Worm (Caenorhabditis elegans) whole organism, L3 larva: ENCODE measurements around the gene clec-72.

ENCODE experiments used
- ama-1 ChIP-seq: fragments of 150-350 bp; optimal IDR thresholded peaks from 2 replicates; lab custom pipeline; 2018
- ceh-9 ChIP-seq: sonication (generic microtip); optimal IDR thresholded peaks from 2 replicates; lab custom pipeline; 2018; ENCODE audit warnings: missing biosample characterization, missing genetic modification characterization
- egl-27 ChIP-seq: sonication (generic microtip); optimal IDR thresholded peaks from 4 replicates; lab custom pipeline; 2017; ENCODE audit warnings: missing biosample characterization, missing genetic modification reagents, missing genetic modification characterization
- egl-5 ChIP-seq: fragments of 150-350 bp; optimal IDR thresholded peaks from 2 replicates; lab custom pipeline; 2017; ENCODE audit warnings: missing biosample characterization, missing genetic modification reagents, missing genetic modification characterization, inconsistent platforms
- elt-1 ChIP-seq: fragments of 150-350 bp; optimal IDR thresholded peaks from 2 replicates; lab custom pipeline; 2014; ENCODE audit warnings: missing biosample characterization, missing genetic modification characterization
- elt-2 ChIP-seq: sonication (generic microtip); optimal IDR thresholded peaks from 2 replicates; lab custom pipeline; 2016; ENCODE audit warnings: missing genetic modification reagents, mild to moderate bottlenecking, missing genetic modification characterization, missing compliant biosample characterization
- elt-3 ChIP-seq, 3 experiments: fragments of 150-350 bp in 1 of 3; sonication (generic microtip) in 2 of 3; optimal IDR thresholded peaks; 2 replicates in 2 of 3; 4 replicates in 1 of 3; lab custom pipeline; 2014 to 2017; ENCODE audit warnings: missing biosample characterization in 3 of 3, missing genetic modification characterization in 3 of 3
- fkh-10 ChIP-seq: sonication (generic microtip); optimal IDR thresholded peaks from 2 replicates; lab custom pipeline; 2017; ENCODE audit warnings: missing biosample characterization, missing genetic modification reagents, missing genetic modification characterization
- fos-1 ChIP-seq: fragments of 150-350 bp; optimal IDR thresholded peaks from 2 replicates; lab custom pipeline; 2014; ENCODE audit warnings: missing biosample characterization, missing genetic modification characterization
- jun-1 ChIP-seq: fragments of 150-350 bp; optimal IDR thresholded peaks from 2 replicates; lab custom pipeline; 2014; ENCODE audit warnings: missing biosample characterization, missing genetic modification reagents, missing genetic modification characterization
- lin-15B ChIP-seq: fragments of 150-350 bp; optimal IDR thresholded peaks from 2 replicates; lab custom pipeline; 2014; ENCODE audit warnings: missing biosample characterization, missing genetic modification characterization
- lin-39 ChIP-seq: fragments of 150-350 bp; optimal IDR thresholded peaks from 2 replicates; lab custom pipeline; 2018; ENCODE audit warnings: missing biosample characterization, missing genetic modification reagents, missing genetic modification characterization
- lsy-12 ChIP-seq: sonication (generic microtip); optimal IDR thresholded peaks from 2 replicates; lab custom pipeline; 2016; ENCODE audit warnings: mild to moderate bottlenecking, missing genetic modification characterization, missing compliant biosample characterization
- mdl-1 ChIP-seq: fragments of 150-350 bp; optimal IDR thresholded peaks from 2 replicates; lab custom pipeline; 2014; ENCODE audit warnings: missing biosample characterization, missing genetic modification characterization
- nhr-11 ChIP-seq: fragments of 150-350 bp; optimal IDR thresholded peaks from 2 replicates; lab custom pipeline; 2014; ENCODE audit warnings: missing biosample characterization, missing genetic modification characterization
- nhr-12 ChIP-seq: fragments of 150-350 bp; optimal IDR thresholded peaks from 2 replicates; lab custom pipeline; 2014; ENCODE audit warnings: missing biosample characterization, missing genetic modification characterization
- nhr-23 ChIP-seq: fragments of 150-350 bp; optimal IDR thresholded peaks from 2 replicates; lab custom pipeline; 2014; ENCODE audit warnings: missing biosample characterization, missing genetic modification reagents, missing genetic modification characterization
- nhr-237 ChIP-seq: fragments of 150-350 bp; optimal IDR thresholded peaks from 2 replicates; lab custom pipeline; 2014; ENCODE audit warnings: missing biosample characterization, missing genetic modification characterization
- nhr-25 ChIP-seq: sonication (generic microtip); optimal IDR thresholded peaks from 2 replicates; lab custom pipeline; 2017; ENCODE audit warnings: missing biosample characterization, missing genetic modification characterization
- nhr-28 ChIP-seq: fragments of 150-350 bp; optimal IDR thresholded peaks from 2 replicates; lab custom pipeline; 2014; ENCODE audit warnings: missing biosample characterization, missing genetic modification characterization
- nhr-43 ChIP-seq: sonication (generic microtip); optimal IDR thresholded peaks from 2 replicates; lab custom pipeline; 2016; ENCODE audit warnings: mild to moderate bottlenecking, missing genetic modification characterization, missing compliant biosample characterization; ENCODE audit not compliant: poor library complexity, severe bottlenecking
- nhr-76 ChIP-seq: fragments of 150-350 bp; sonication (generic microtip); optimal IDR thresholded peaks from 5 replicates; lab custom pipeline; 2014; ENCODE audit warnings: missing biosample characterization, missing genetic modification characterization
- nhr-77 ChIP-seq: fragments of 150-350 bp; optimal IDR thresholded peaks from 2 replicates; lab custom pipeline; 2014; ENCODE audit warnings: missing biosample characterization, missing genetic modification characterization
- pha-4 ChIP-seq: fragments of 150-350 bp; optimal IDR thresholded peaks from 2 replicates; lab custom pipeline; 2014; ENCODE audit warnings: missing biosample characterization, missing genetic modification reagents, missing genetic modification characterization
- pqm-1 ChIP-seq: fragments of 150-350 bp; optimal IDR thresholded peaks from 2 replicates; lab custom pipeline; 2017; ENCODE audit warnings: missing biosample characterization, missing genetic modification characterization, inconsistent platforms
- skn-1 ChIP-seq: fragments of 150-350 bp; optimal IDR thresholded peaks from 2 replicates; lab custom pipeline; 2014; ENCODE audit warnings: missing biosample characterization, missing genetic modification characterization
- snpc-4 ChIP-seq: fragments of 150-350 bp; optimal IDR thresholded peaks from 2 replicates; lab custom pipeline; 2014; ENCODE audit warnings: missing biosample characterization, missing genetic modification characterization
- unc-39 ChIP-seq: sonication (generic microtip); optimal IDR thresholded peaks from 4 replicates; lab custom pipeline; 2017; ENCODE audit warnings: missing biosample characterization, missing genetic modification characterization
- unc-62 ChIP-seq: fragments of 150-350 bp; sonication (generic microtip); optimal IDR thresholded peaks from 4 replicates; lab custom pipeline; 2014; ENCODE audit warnings: missing biosample characterization, missing genetic modification reagents, missing genetic modification characterization
- zag-1 ChIP-seq: fragments of 150-350 bp; optimal IDR thresholded peaks from 2 replicates; lab custom pipeline; 2014; ENCODE audit warnings: missing biosample characterization, missing genetic modification characterization

Gene clec-72

DNA sequence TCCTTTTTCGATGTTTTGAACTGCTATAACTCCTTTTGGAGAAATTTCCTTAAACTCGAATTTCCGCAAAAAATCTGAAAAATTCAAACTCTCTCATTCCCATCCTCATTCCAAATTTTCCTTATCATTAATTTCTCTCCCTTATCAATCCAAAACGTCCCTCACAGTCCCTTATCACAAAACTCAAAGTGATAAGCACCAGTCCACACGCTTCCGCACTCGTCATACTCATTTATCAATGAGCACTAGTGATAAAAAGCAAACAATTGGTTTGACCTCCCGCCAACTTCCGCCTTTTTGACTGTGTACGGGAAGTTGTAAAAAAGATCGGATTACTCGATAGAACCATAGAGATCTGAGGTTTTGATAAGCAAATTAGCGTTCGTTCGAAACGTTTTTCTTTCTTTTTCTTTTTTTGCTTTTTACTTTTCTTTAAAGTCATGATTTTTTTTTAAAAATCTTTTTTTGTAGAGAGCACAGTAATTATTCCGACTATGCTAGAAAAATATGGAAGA, 44.1 kb downstream of the clec-72 start, which contains the start of gene clec-78:
Gene clec-78 (plus strand): TSS at position 465 of the 515 bp plus-strand sequence.
- no peak for TF ChIP-seq nhr-237 (tag; lab: Kevin White, UChicago)
- TF ChIP-seq lin-15B, result no peak
- no peak for TF ChIP-seq snpc-4 (tag; lab: Kevin White, UChicago)
- peak; percentile 99 for TF ChIP-seq jun-1 (tag; lab: Kevin White, UChicago)
- TF ChIP-seq lin-39 (tag; lab: Kevin White, UChicago), result no peak
- TF ChIP-seq fkh-10 (GFP tag; lab: Kevin White, UChicago), result no peak
- TF ChIP-seq nhr-23 (tag; lab: Kevin White, UChicago), result no peak
- peak; percentile 98 for TF ChIP-seq pqm-1
- TF ChIP-seq ceh-9 (tag; lab: Kevin White, UChicago), result no peak
- no peak for TF ChIP-seq nhr-11 (tag; lab: Kevin White, UChicago)
- TF ChIP-seq nhr-43 (tag; lab: Kevin White, UChicago), result no peak
- TF ChIP-seq unc-39 (tag; lab: Kevin White, UChicago), result no peak
- no peak for TF ChIP-seq egl-27 (tag; lab: Kevin White, UChicago)
- TF ChIP-seq lsy-12 (tag; lab: Kevin White, UChicago), result no peak
- TF ChIP-seq unc-62, result no peak
- TF ChIP-seq nhr-77 (tag; lab: Kevin White, UChicago), result no peak
- TF ChIP-seq nhr-28 (tag; lab: Kevin White, UChicago), result no peak
- TF ChIP-seq elt-2 (tag; lab: Kevin White, UChicago), result peak; percentile 100
- TF ChIP-seq pha-4, result peak; percentile 55
- TF ChIP-seq fos-1, result peak; percentile 60
- TF ChIP-seq nhr-76 (tag; lab: Kevin White, UChicago), result no peak
- TF ChIP-seq mdl-1 (tag; lab: Kevin White, UChicago), result no peak

DNA sequence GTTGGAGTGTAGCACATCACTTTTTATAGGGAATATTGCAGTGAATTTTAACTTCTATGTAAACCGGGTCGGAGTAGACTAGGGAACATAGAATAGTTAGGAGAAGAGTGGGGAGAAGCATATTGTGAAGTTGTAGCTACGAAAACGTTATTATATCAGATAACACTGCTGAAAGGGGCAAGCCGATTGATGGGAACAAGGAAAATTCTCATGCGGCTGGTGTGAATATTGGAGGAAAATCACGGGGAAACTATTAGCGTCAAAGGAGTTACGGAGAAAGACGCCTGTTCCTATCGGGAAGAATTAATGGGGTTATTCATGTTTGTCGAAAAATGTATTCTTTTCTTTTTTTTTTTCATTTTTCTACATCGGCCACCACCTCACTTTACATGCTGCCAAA, 48.7 kb downstream of the clec-72 start, which contains the start of gene F47C12.6:
Gene F47C12.6 (minus strand): TSS at position 101 of the 400 bp plus-strand sequence.
- TF ChIP-seq nhr-12 (tag; lab: Kevin White, UChicago) (no peak), pha-4 (no peak), ceh-9 (tag; lab: Kevin White, UChicago) (no peak), egl-5 (tag; lab: Kevin White, UChicago) (no peak)

DNA sequence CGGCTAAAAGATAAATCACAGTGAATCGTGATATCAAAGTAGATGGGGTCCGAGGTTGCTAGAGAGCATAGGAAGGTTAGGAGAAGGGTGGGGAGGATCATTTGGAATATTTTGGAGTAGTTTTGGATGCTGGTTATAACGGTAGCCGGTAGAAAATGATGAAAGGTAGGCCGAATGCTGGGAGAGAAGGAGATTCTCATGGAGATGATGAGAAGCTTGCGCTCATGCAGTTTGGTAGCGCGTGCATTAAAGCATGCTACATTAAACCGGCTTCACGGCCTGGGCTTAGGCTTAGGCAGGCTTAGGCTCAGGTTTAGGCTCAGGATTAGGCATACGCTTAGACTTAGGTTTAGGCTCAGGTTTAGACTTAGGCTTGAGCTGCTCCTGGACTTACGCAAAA, 49.7 kb downstream of the clec-72 start, which contains the start of gene F47C12.13:
Gene F47C12.13 (minus strand): TSS at position 101 of the 400 bp plus-strand sequence.
- no peak for TF ChIP-seq unc-62
- TF ChIP-seq skn-1 (tag; lab: Kevin White, UChicago), result no peak
- TF ChIP-seq zag-1, result no peak
- no peak for TF ChIP-seq ama-1 (lab: Kevin White, UChicago)
- no peak for TF ChIP-seq nhr-23 (tag; lab: Kevin White, UChicago)
- TF ChIP-seq fkh-10 (GFP tag; lab: Kevin White, UChicago), result no peak

DNA sequence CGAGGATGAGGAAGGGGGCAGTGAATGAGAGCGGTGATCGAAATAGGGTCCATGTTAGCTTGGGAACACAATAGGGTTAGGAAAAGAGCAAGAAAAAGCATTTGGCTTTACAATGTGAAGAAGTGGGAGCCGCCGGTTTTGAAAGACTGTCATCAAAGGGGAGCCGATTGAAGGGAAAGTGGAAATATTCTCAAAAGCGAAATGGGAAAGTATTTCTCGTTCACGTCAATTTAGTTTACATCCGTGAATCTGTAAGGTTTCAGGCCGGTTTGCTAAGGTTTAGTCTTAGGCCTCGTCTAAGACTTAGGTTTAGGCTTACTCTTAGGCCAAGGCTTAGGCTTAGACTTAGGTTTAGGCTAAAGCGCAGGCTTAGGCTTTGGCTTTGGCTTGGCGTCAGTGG, 50.8 kb downstream of the clec-72 start, which contains the start of gene F47C12.7:
Gene F47C12.7 (minus strand): TSS at position 101 of the 400 bp plus-strand sequence.
- TF ChIP-seq elt-3 (tag; optimal IDR thresholded peaks at IDR 0.05; lab: Kevin White, UChicago), result no peak
- no peak for TF ChIP-seq lsy-12 (tag; lab: Kevin White, UChicago)
- no peak for TF ChIP-seq nhr-25 (tag; lab: Kevin White, UChicago)
- TF ChIP-seq skn-1 (tag; lab: Kevin White, UChicago), result no peak
- TF ChIP-seq elt-1 (tag; lab: Kevin White, UChicago), result no peak
- TF ChIP-seq zag-1, result no peak
